Worm (Caenorhabditis elegans) whole organism, young adult: ENCODE results near the gene got-1.2.

Experiments
- B0035.1 ChIP-seq: sonication (generic microtip); optimal IDR thresholded peaks from 2 replicates; lab custom pipeline; 2016; ENCODE audit warnings: missing genetic modification characterization, mild to moderate bottlenecking, missing compliant biosample characterization, missing genotype, missing genetic modification reagents
- C06A6.2 ChIP-seq: fragments of 200-800 bp; sonication (Bioruptor generic); conservative IDR thresholded peaks from 2 replicates; pipeline ENCODE4 v1.3.6; 2022; ENCODE audit warnings: missing genetic modification characterization, missing compliant biosample characterization
- F39B2.1 ChIP-seq: fragments of 200-800 bp; sonication (Bioruptor generic); IDR thresholded peaks from 2 replicates; pipeline ENCODE4 v1.3.6; 2022; ENCODE audit warnings: missing genetic modification reagents, missing genetic modification characterization, missing compliant biosample characterization
- F52B5.7 ChIP-seq: sonication (generic microtip); optimal IDR thresholded peaks from 2 replicates; lab custom pipeline; 2016; ENCODE audit warnings: mild to moderate bottlenecking, missing genetic modification characterization, missing compliant biosample characterization
- K11D2.4 ChIP-seq: fragments of 200-800 bp; sonication (Bioruptor generic); IDR thresholded peaks from 2 replicates; pipeline ENCODE4 v1.3.6; 2022; ENCODE audit warnings: missing genetic modification reagents, missing genetic modification characterization, missing compliant biosample characterization
- T07F8.4 ChIP-seq: sonication (generic microtip); optimal IDR thresholded peaks from 2 replicates; lab custom pipeline; 2016; ENCODE audit warnings: mild to moderate bottlenecking, missing genetic modification characterization, moderate library complexity, missing compliant biosample characterization
- Y53G8AR.9 ChIP-seq: fragments of 200-800 bp; sonication (Bioruptor generic); conservative IDR thresholded peaks from 2 replicates; pipeline ENCODE4 v1.3.6; 2022; ENCODE audit warnings: missing genetic modification reagents, missing genetic modification characterization, missing compliant biosample characterization
- Y56A3A.18 ChIP-seq: fragments of 200-800 bp; sonication (Bioruptor generic); IDR thresholded peaks from 2 replicates; pipeline ENCODE4 v1.3.6; 2022; ENCODE audit warnings: missing genetic modification reagents, missing genetic modification characterization, missing compliant biosample characterization
- Y95B8A.8 ChIP-seq: fragments of 200-800 bp; sonication (Bioruptor generic); IDR thresholded peaks from 2 replicates; pipeline ENCODE4 v1.3.6; 2022; ENCODE audit warnings: missing genetic modification reagents, missing genetic modification characterization, missing compliant biosample characterization
- ZK185.1 ChIP-seq: sonication (generic microtip); optimal IDR thresholded peaks from 2 replicates; lab custom pipeline; 2016; ENCODE audit warnings: mild to moderate bottlenecking, missing genetic modification characterization, missing compliant biosample characterization; ENCODE audit not compliant: poor library complexity, severe bottlenecking
- akir-1 ChIP-seq: fragments of 200-800 bp; sonication (Bioruptor generic); optimal IDR thresholded peaks from 2 replicates; lab custom pipeline; 2018; ENCODE audit warnings: mild to moderate bottlenecking, missing genetic modification characterization, moderate library complexity, missing compliant biosample characterization
- aptf-2 ChIP-seq: fragments of 200-800 bp; sonication (Bioruptor generic); conservative IDR thresholded peaks from 2 replicates; pipeline ENCODE4 v1.3.6; 2022; ENCODE audit warnings: missing genetic modification reagents, missing genetic modification characterization, missing compliant biosample characterization
- aptf-3 ChIP-seq: fragments of 200-800 bp; sonication (Bioruptor generic); IDR thresholded peaks from 2 replicates; pipeline ENCODE4 v1.3.6; 2022; ENCODE audit warnings: missing genetic modification characterization, missing compliant biosample characterization
- atf-7 ChIP-seq: sonication (generic microtip); optimal IDR thresholded peaks from 2 replicates; lab custom pipeline; 2017; ENCODE audit warnings: mild to moderate bottlenecking, missing genetic modification characterization, missing compliant biosample characterization
- athp-1 ChIP-seq: sonication (generic microtip); optimal IDR thresholded peaks from 2 replicates; lab custom pipeline; 2017; ENCODE audit warnings: mild to moderate bottlenecking, missing genetic modification characterization, missing compliant biosample characterization
- ceh-100 ChIP-seq: fragments of 200-800 bp; sonication (Bioruptor generic); IDR thresholded peaks from 2 replicates; pipeline ENCODE4 v1.3.6; 2022; ENCODE audit warnings: missing genetic modification reagents, missing genetic modification characterization, missing compliant biosample characterization
- ceh-27 ChIP-seq: fragments of 200-800 bp; sonication (Bioruptor generic); optimal IDR thresholded peaks from 2 replicates; lab custom pipeline; 2018; ENCODE audit warnings: mild to moderate bottlenecking, missing genetic modification characterization, moderate library complexity, missing compliant biosample characterization
- ceh-40 ChIP-seq: fragments of 200-800 bp; sonication (Bioruptor generic); IDR thresholded peaks from 2 replicates; pipeline ENCODE4 v1.3.6; 2022; ENCODE audit warnings: missing genetic modification characterization, missing compliant biosample characterization
- ceh-58 ChIP-seq: fragments of 200-800 bp; sonication (Bioruptor generic); IDR thresholded peaks from 2 replicates; pipeline ENCODE4 v1.3.6; 2022; ENCODE audit warnings: missing genetic modification characterization, missing compliant biosample characterization
- ceh-79 ChIP-seq: sonication (generic microtip); optimal IDR thresholded peaks from 2 replicates; lab custom pipeline; 2017; ENCODE audit warnings: mild to moderate bottlenecking, missing genetic modification characterization, missing compliant biosample characterization
- dpff-1 ChIP-seq: sonication (generic microtip); optimal IDR thresholded peaks from 2 replicates; lab custom pipeline; 2017; ENCODE audit warnings: mild to moderate bottlenecking, missing genetic modification characterization, missing compliant biosample characterization
- egl-18 ChIP-seq: fragments of 200-800 bp; sonication (Bioruptor generic); IDR thresholded peaks from 2 replicates; pipeline ENCODE4 v1.3.6; 2022; ENCODE audit warnings: missing genetic modification reagents, missing genetic modification characterization, missing compliant biosample characterization
- egl-44 ChIP-seq: fragments of 200-800 bp; sonication (Bioruptor generic); IDR thresholded peaks from 2 replicates; pipeline ENCODE4 v1.3.6; 2022; ENCODE audit warnings: missing genetic modification reagents, missing genetic modification characterization, missing compliant biosample characterization
- egrh-3 ChIP-seq: fragments of 200-800 bp; sonication (Bioruptor generic); IDR thresholded peaks from 2 replicates; pipeline ENCODE4 v1.3.6; 2022; ENCODE audit warnings: missing genetic modification reagents, missing genetic modification characterization, missing compliant biosample characterization
- ets-4 ChIP-seq: fragments of 200-800 bp; sonication (Bioruptor generic); optimal IDR thresholded peaks from 2 replicates; lab custom pipeline; 2018; ENCODE audit warnings: mild to moderate bottlenecking, missing genetic modification characterization, missing compliant biosample characterization
- gei-17 ChIP-seq: fragments of 200-800 bp; sonication (Bioruptor generic); optimal IDR thresholded peaks from 2 replicates; lab custom pipeline; 2018; ENCODE audit warnings: mild to moderate bottlenecking, missing genetic modification characterization, missing compliant biosample characterization
- hlh-26 ChIP-seq: fragments of 200-800 bp; sonication (Bioruptor generic); conservative IDR thresholded peaks from 2 replicates; pipeline ENCODE4 v1.3.6; 2022; ENCODE audit warnings: missing genetic modification reagents, missing genetic modification characterization, missing compliant biosample characterization
- hmg-1.2 ChIP-seq: fragments of 200-800 bp; sonication (Bioruptor generic); IDR thresholded peaks from 2 replicates; pipeline ENCODE4 v1.3.6; 2022; ENCODE audit warnings: missing genetic modification reagents, missing genetic modification characterization, missing compliant biosample characterization
- let-526 ChIP-seq: fragments of 200-800 bp; sonication (Bioruptor generic); IDR thresholded peaks from 2 replicates; pipeline ENCODE4 v1.3.6; 2022; ENCODE audit warnings: missing genetic modification reagents, missing genetic modification characterization, missing compliant biosample characterization
- lin-35 ChIP-seq, 3 experiments: fragments of 150-350 bp in 2 of 3; sonication (generic microtip) in 1 of 3; optimal IDR thresholded peaks; 2 replicates each; lab custom pipeline; 2014 to 2018; ENCODE audit warnings: missing biosample characterization in 3 of 3, missing genetic modification characterization in 3 of 3, missing genetic modification reagents in 3 of 3
- lin-54 ChIP-seq: fragments of 200-800 bp; sonication (Bioruptor generic); optimal IDR thresholded peaks from 2 replicates; lab custom pipeline; 2018; ENCODE audit warnings: mild to moderate bottlenecking, missing genetic modification characterization, missing compliant biosample characterization
- lir-1 ChIP-seq: fragments of 200-800 bp; sonication (Bioruptor generic); conservative IDR thresholded peaks from 2 replicates; pipeline ENCODE4 v1.3.6; 2022; ENCODE audit warnings: missing genetic modification reagents, missing genetic modification characterization, missing compliant biosample characterization
- lsy-27 ChIP-seq: sonication (generic microtip); optimal IDR thresholded peaks from 2 replicates; lab custom pipeline; 2017; ENCODE audit warnings: missing genetic modification characterization, mild to moderate bottlenecking, missing compliant biosample characterization, antibody characterized with exemption, missing genotype, borderline replicate concordance; ENCODE audit not compliant: insufficient read depth
- madf-3 ChIP-seq: fragments of 200-800 bp; sonication (Bioruptor generic); IDR thresholded peaks from 2 replicates; pipeline ENCODE4 v1.3.6; 2022; ENCODE audit warnings: missing genetic modification reagents, missing genetic modification characterization, missing compliant biosample characterization
- mcd-1 ChIP-seq: fragments of 200-800 bp; sonication (Bioruptor generic); IDR thresholded peaks from 2 replicates; pipeline ENCODE4 v1.3.6; 2022; ENCODE audit warnings: missing genetic modification reagents, missing genetic modification characterization, missing compliant biosample characterization
- mes-4 ChIP-seq: sonication (generic microtip); optimal IDR thresholded peaks from 2 replicates; lab custom pipeline; 2016; ENCODE audit warnings: missing genotype, missing genetic modification characterization, missing compliant biosample characterization
- nhr-27 ChIP-seq: fragments of 200-800 bp; sonication (Bioruptor generic); optimal IDR thresholded peaks from 2 replicates; lab custom pipeline; 2018; ENCODE audit warnings: mild to moderate bottlenecking, missing genetic modification characterization, moderate library complexity, missing compliant biosample characterization
- nhr-80 ChIP-seq: sonication (generic microtip); optimal IDR thresholded peaks from 2 replicates; lab custom pipeline; 2016; ENCODE audit warnings: missing genetic modification characterization, missing compliant biosample characterization
- rcor-1 ChIP-seq: fragments of 200-800 bp; sonication (Bioruptor generic); IDR thresholded peaks from 2 replicates; pipeline ENCODE4 v1.3.6; 2022; ENCODE audit warnings: missing genetic modification reagents, missing genetic modification characterization, missing compliant biosample characterization
- sea-2 ChIP-seq: fragments of 200-800 bp; sonication (Bioruptor generic); IDR thresholded peaks from 2 replicates; pipeline ENCODE4 v1.3.6; 2022; ENCODE audit warnings: missing genetic modification characterization, missing compliant biosample characterization
- snpc-1.1 ChIP-seq: sonication (generic microtip); optimal IDR thresholded peaks from 2 replicates; lab custom pipeline; 2017; ENCODE audit warnings: missing genetic modification characterization, mild to moderate bottlenecking, missing compliant biosample characterization, antibody characterized with exemption, moderate library complexity, missing genotype, missing genetic modification reagents; ENCODE audit not compliant: insufficient read depth
- somi-1 ChIP-seq: fragments of 200-800 bp; sonication (Bioruptor generic); optimal IDR thresholded peaks from 2 replicates; lab custom pipeline; 2018; ENCODE audit warnings: mild to moderate bottlenecking, missing genetic modification characterization, missing compliant biosample characterization
- tbp1 ChIP-seq: fragments of 200-800 bp; sonication (Bioruptor generic); optimal IDR thresholded peaks from 2 replicates; lab custom pipeline; 2018; ENCODE audit warnings: mild to moderate bottlenecking, missing genetic modification characterization, missing compliant biosample characterization
- tbx-9 ChIP-seq: sonication (generic microtip); optimal IDR thresholded peaks from 2 replicates; lab custom pipeline; 2016; ENCODE audit warnings: borderline replicate concordance, missing genetic modification characterization, inconsistent platforms, missing compliant biosample characterization
- tlf-1 ChIP-seq: fragments of 200-800 bp; sonication (Bioruptor generic); optimal IDR thresholded peaks from 2 replicates; lab custom pipeline; 2018; ENCODE audit warnings: mild to moderate bottlenecking, missing genetic modification characterization, missing compliant biosample characterization
- unc-130 ChIP-seq: sonication (generic microtip); optimal IDR thresholded peaks from 2 replicates; lab custom pipeline; 2016; ENCODE audit warnings: missing genetic modification reagents, missing genetic modification characterization, missing compliant biosample characterization
- zim-3 ChIP-seq: sonication (generic microtip); optimal IDR thresholded peaks from 2 replicates; lab custom pipeline; 2017; ENCODE audit warnings: mild to moderate bottlenecking, missing genetic modification characterization, moderate library complexity, missing compliant biosample characterization
- ztf-25 ChIP-seq: fragments of 200-800 bp; sonication (Bioruptor generic); IDR thresholded peaks from 2 replicates; pipeline ENCODE4 v1.3.6; 2022; ENCODE audit warnings: missing genetic modification reagents, missing genetic modification characterization, missing compliant biosample characterization
- ztf-26 ChIP-seq: sonication (generic microtip); optimal IDR thresholded peaks from 2 replicates; lab custom pipeline; 2017; ENCODE audit warnings: missing genetic modification characterization, missing compliant biosample characterization

Gene got-1.2

ce11 chrX:16796826-16797225, 3.9 kb upstream of the got-1.2 start (continued):
- TF ChIP-seq egrh-3 (GFP tag; lab: Robert Waterston, UW) (0 out of 2 replicates have a peak, but pooled peaks have one; percentile 9), lsy-27 (tag; lab: Kevin White, UChicago) (no peak), zim-3 (no peak), K11D2.4 (peak; percentile 79), ceh-79 (tag; lab: Kevin White, UChicago) (no peak), lin-35 (GFP tag; optimal IDR thresholded peaks at IDR 0.05; lab: Kevin White, UChicago) (peak in 1 of 3 experiments; percentile 56), C06A6.2 (GFP tag; lab: Robert Waterston, UW) (peak; percentile 74), ceh-58 (GFP tag; lab: Robert Waterston, UW) (no peak), egl-18 (GFP tag; lab: Robert Waterston, UW) (no peak), Y53G8AR.9 (GFP tag; lab: Robert Waterston, UW) (peak; percentile 62; the same call in 1 of the 2 replicates), sea-2 (GFP tag; lab: Robert Waterston, UW) (no peak), snpc-1.1 (no peak), madf-3 (0 out of 2 replicates have a peak, but pooled peaks have one; percentile 53), somi-1 (GFP tag; lab: Kevin White, UChicago) (peak; percentile 96), ztf-26 (tag; lab: Kevin White, UChicago) (peak; percentile 90), F39B2.1 (no peak), F52B5.7 (peak; percentile 57), tlf-1 (GFP tag; lab: Kevin White, UChicago) (peak; percentile 64), tbp1 (GFP tag; lab: Kevin White, UChicago) (peak; percentile 59), atf-7 (tag; lab: Kevin White, UChicago) (peak; percentile 71), athp-1 (tag; lab: Kevin White, UChicago) (no peak), lir-1 (GFP tag; lab: Robert Waterston, UW) (peak; percentile 73), hlh-26 (GFP tag; lab: Robert Waterston, UW) (no peak), gei-17 (GFP tag; lab: Kevin White, UChicago) (peak; percentile 63), ets-4 (GFP tag; lab: Kevin White, UChicago) (peak; percentile 45), T07F8.4 (tag; lab: Kevin White, UChicago) (no peak), egl-44 (GFP tag; lab: Robert Waterston, UW) (no peak), Y95B8A.8 (GFP tag; lab: Robert Waterston, UW) (0 out of 2 replicates have a peak, but pooled peaks have one; percentile 8), nhr-80 (tag; lab: Kevin White, UChicago) (peak; percentile 82), nhr-27 (tag; lab: Kevin White, UChicago) (no peak), mes-4 (tag; lab: Kevin White, UChicago) (no peak), ZK185.1 (tag; lab: Kevin White, UChicago) (peak; percentile 52), let-526 (GFP tag; lab: Robert Waterston, UW) (peak; percentile 74; the same call in 1 of the 2 replicates), unc-130 (GFP tag; lab: Kevin White, UChicago) (no peak), ceh-100 (no peak), tbx-9 (no peak), mcd-1 (GFP tag; lab: Robert Waterston, UW) (peak; percentile 61), ztf-25 (GFP tag; lab: Robert Waterston, UW) (no peak), aptf-3 (GFP tag; lab: Robert Waterston, UW) (no peak), B0035.1 (tag; lab: Kevin White, UChicago) (peak; percentile 24), Y56A3A.18 (GFP tag; lab: Robert Waterston, UW) (no peak), hmg-1.2 (peak; percentile 81), lin-54 (peak; percentile 48), dpff-1 (tag; lab: Kevin White, UChicago) (no peak), rcor-1 (GFP tag; lab: Robert Waterston, UW) (0 out of 2 replicates have a peak, but pooled peaks have one; percentile 49), ceh-27 (GFP tag; lab: Kevin White, UChicago) (peak; percentile 86), akir-1 (no peak), ceh-40 (GFP tag; lab: Robert Waterston, UW) (no peak), aptf-2 (GFP tag; lab: Robert Waterston, UW) (no peak)
